Fruit fly (Drosophila melanogaster) whole organism, embryonic: Measurements from ENCODE around the gene CG31636.

ENCODE experiments used
- Adf1 ChIP-seq: fragments of 200-800 bp; sonication (Bioruptor generic); IDR thresholded peaks from 2 replicates; pipeline ENCODE4 v1.3.6; 2022; ENCODE audit warnings: missing biosample characterization, missing genetic modification characterization
- CG10147 ChIP-seq: fragments of 200-800 bp; sonication (Bioruptor generic); optimal IDR thresholded peaks from 2 replicates; lab custom pipeline; 2019; ENCODE audit warnings: missing biosample characterization, mild to moderate bottlenecking, missing genetic modification characterization, moderate library complexity
- CG10979 ChIP-seq: fragments of 200-800 bp; sonication (Bioruptor generic); optimal IDR thresholded peaks from 2 replicates; lab custom pipeline; 2018; ENCODE audit warnings: missing biosample characterization, mild to moderate bottlenecking, missing genetic modification characterization, moderate library complexity
- CG12299 ChIP-seq: fragments of 200-800 bp; sonication (Bioruptor generic); optimal IDR thresholded peaks from 2 replicates; lab custom pipeline; 2018; ENCODE audit warnings: missing biosample characterization, mild to moderate bottlenecking, missing genetic modification characterization
- CG15073 ChIP-seq: fragments of 200-800 bp; sonication (Bioruptor generic); optimal IDR thresholded peaks from 2 replicates; lab custom pipeline; 2016; ENCODE audit warnings: missing biosample characterization, missing genetic modification characterization
- CG15479 ChIP-seq: fragments of 200-800 bp; sonication (Bioruptor generic); optimal IDR thresholded peaks from 3 replicates; lab custom pipeline; 2019; ENCODE audit warnings: missing biosample characterization, mild to moderate bottlenecking, missing genetic modification characterization, moderate library complexity
- CG2129 ChIP-seq: fragments of 200-800 bp; sonication (Bioruptor generic); IDR thresholded peaks from 2 replicates; pipeline ENCODE4 v1.3.6; 2022; ENCODE audit warnings: missing biosample characterization, missing genetic modification characterization; ENCODE audit not compliant: partially characterized antibody
- CG30403 ChIP-seq: fragments of 200-800 bp; sonication (Bioruptor generic); optimal IDR thresholded peaks from 3 replicates; lab custom pipeline; 2016; ENCODE audit warnings: missing biosample characterization, missing genetic modification characterization
- CG31365 ChIP-seq: fragments of 200-800 bp; sonication (Bioruptor generic); optimal IDR thresholded peaks from 2 replicates; lab custom pipeline; 2018; ENCODE audit warnings: missing biosample characterization, mild to moderate bottlenecking, missing genetic modification characterization
- CG3407 ChIP-seq: fragments of 200-800 bp; sonication (Bioruptor generic); optimal IDR thresholded peaks from 2 replicates; lab custom pipeline; 2018; ENCODE audit warnings: missing biosample characterization, mild to moderate bottlenecking, missing genetic modification characterization
- CG34224 ChIP-seq: fragments of 200-800 bp; sonication (Bioruptor generic); IDR thresholded peaks from 3 replicates; pipeline ENCODE4 v1.3.6; 2022; ENCODE audit warnings: missing biosample characterization, missing genetic modification characterization; ENCODE audit not compliant: partially characterized antibody
- CG6272 ChIP-seq: fragments of 200-800 bp; sonication (Bioruptor generic); IDR thresholded peaks from 2 replicates; pipeline ENCODE4 v1.3.6; 2022; ENCODE audit warnings: missing biosample characterization, missing genetic modification characterization
- CG6765 ChIP-seq: fragments of 200-800 bp; sonication (Bioruptor generic); optimal IDR thresholded peaks from 3 replicates; lab custom pipeline; 2017; ENCODE audit warnings: missing biosample characterization, mild to moderate bottlenecking, missing genetic modification characterization
- CG7928 ChIP-seq: fragments of 200-800 bp; sonication (Bioruptor generic); optimal IDR thresholded peaks from 2 replicates; lab custom pipeline; 2017; ENCODE audit warnings: missing biosample characterization, mild to moderate bottlenecking, missing genetic modification characterization
- CG8388 ChIP-seq: fragments of 200-800 bp; sonication (Bioruptor generic); optimal IDR thresholded peaks from 2 replicates; lab custom pipeline; 2019; ENCODE audit warnings: missing biosample characterization, mild to moderate bottlenecking, missing genetic modification characterization, moderate library complexity
- CG9215 ChIP-seq: fragments of 200-800 bp; sonication (Bioruptor generic); IDR thresholded peaks from 2 replicates; pipeline ENCODE4 v1.3.6; 2022; ENCODE audit warnings: missing biosample characterization, missing genetic modification characterization
- CTCF ChIP-seq: fragments of 200-800 bp; sonication (Bioruptor generic); optimal IDR thresholded peaks from 2 replicates; lab custom pipeline; 2017; ENCODE audit warnings: missing biosample characterization, mild to moderate bottlenecking, missing genetic modification characterization, moderate library complexity
- Chrac-16 ChIP-seq: fragments of 200-800 bp; sonication (Bioruptor generic); optimal IDR thresholded peaks from 3 replicates; lab custom pipeline; 2016; ENCODE audit warnings: missing biosample characterization, missing genetic modification characterization
- Doc2 ChIP-seq: fragments of 200-800 bp; sonication (Bioruptor generic); IDR thresholded peaks from 2 replicates; pipeline ENCODE4 v1.3.6; 2022; ENCODE audit warnings: missing biosample characterization, missing genetic modification characterization
- Ets65A ChIP-seq: fragments of 200-800 bp; sonication (Bioruptor generic); peaks from one replicate; lab custom pipeline; 2016; ENCODE audit warnings: missing biosample characterization, missing genetic modification characterization
- H15 ChIP-seq: fragments of 200-800 bp; sonication (Bioruptor generic); IDR thresholded peaks from 3 replicates; pipeline ENCODE4 v1.3.6; 2022; ENCODE audit warnings: missing biosample characterization, missing genetic modification characterization
- Hmr ChIP-seq: fragments of 200-800 bp; sonication (Bioruptor generic); optimal IDR thresholded peaks from 3 replicates; lab custom pipeline; 2017; ENCODE audit warnings: mild to moderate bottlenecking, missing biosample characterization, missing genetic modification reagents, missing genetic modification characterization
- Med ChIP-seq: fragments of 200-800 bp; sonication (Bioruptor generic); peaks from one replicate; lab custom pipeline; 2016; ENCODE audit warnings: missing biosample characterization, missing genetic modification characterization, mild to moderate bottlenecking, inconsistent platforms, moderate library complexity
- Neu2 ChIP-seq: fragments of 200-800 bp; sonication (Bioruptor generic); optimal IDR thresholded peaks from 3 replicates; lab custom pipeline; 2016; ENCODE audit warnings: missing biosample characterization, missing genetic modification characterization, borderline replicate concordance
- Oaz ChIP-seq: fragments of 200-800 bp; sonication (Bioruptor generic); IDR thresholded peaks from 2 replicates; pipeline ENCODE4 v1.3.6; 2022; ENCODE audit warnings: missing biosample characterization, missing genetic modification characterization
- Sox102F ChIP-seq: fragments of 200-800 bp; sonication (Bioruptor generic); optimal IDR thresholded peaks from 2 replicates; lab custom pipeline; 2018; ENCODE audit warnings: missing biosample characterization, mild to moderate bottlenecking, missing genetic modification characterization, moderate library complexity
- Sry-δ ChIP-seq: fragments of 200-800 bp; sonication (Bioruptor generic); optimal IDR thresholded peaks from 2 replicates; lab custom pipeline; 2016; ENCODE audit warnings: missing biosample characterization, missing genetic modification characterization
- Xbp1 ChIP-seq: fragments of 200-800 bp; sonication (Bioruptor generic); optimal IDR thresholded peaks from 3 replicates; lab custom pipeline; 2016; ENCODE audit warnings: missing biosample characterization, mild to moderate bottlenecking, missing genetic modification characterization
- Xrp1 ChIP-seq: fragments of 200-800 bp; sonication (Bioruptor generic); IDR thresholded peaks from 2 replicates; pipeline ENCODE4 v1.3.6; 2022; ENCODE audit warnings: missing biosample characterization, missing genetic modification characterization
- btn ChIP-seq: fragments of 200-800 bp; sonication (Bioruptor generic); optimal IDR thresholded peaks from 2 replicates; lab custom pipeline; 2016; ENCODE audit warnings: missing biosample characterization, missing genetic modification characterization
- cad ChIP-seq: fragments of >200 bp; optimal IDR thresholded peaks from 2 replicates; lab custom pipeline; 2017; ENCODE audit warnings: missing biosample characterization, missing genetic modification characterization
- chinmo ChIP-seq: fragments of 200-800 bp; sonication (Bioruptor generic); IDR thresholded peaks from 4 replicates; pipeline ENCODE4 v1.3.6; 2022; ENCODE audit warnings: missing biosample characterization, missing genetic modification characterization; ENCODE audit not compliant: partially characterized antibody
- croc ChIP-seq: fragments of 200-800 bp; sonication (Bioruptor generic); conservative IDR thresholded peaks from 3 replicates; pipeline ENCODE4 v1.3.6; 2022; ENCODE audit warnings: missing biosample characterization, missing genetic modification characterization
- crp ChIP-seq, 2 experiments: fragments of 200-800 bp; sonication (Bioruptor generic); optimal IDR thresholded peaks; 2 replicates in 1 of 2; 3 replicates in 1 of 2; lab custom pipeline; 2017; ENCODE audit warnings: missing biosample characterization in 2 of 2, missing genetic modification characterization in 2 of 2, mild to moderate bottlenecking in 1 of 2, moderate library complexity in 1 of 2
- dan ChIP-seq: fragments of 200-800 bp; sonication (Bioruptor generic); IDR thresholded peaks from 2 replicates; pipeline ENCODE4 v1.3.6; 2022; ENCODE audit warnings: missing biosample characterization, missing genetic modification characterization
- dmrt99B ChIP-seq: fragments of 200-800 bp; sonication (Bioruptor generic); optimal IDR thresholded peaks from 2 replicates; lab custom pipeline; 2018; ENCODE audit warnings: missing biosample characterization, mild to moderate bottlenecking, missing genetic modification characterization, moderate library complexity
- exex ChIP-seq: fragments of 200-800 bp; sonication (Bioruptor generic); optimal IDR thresholded peaks from 4 replicates; lab custom pipeline; 2018; ENCODE audit warnings: missing biosample characterization, mild to moderate bottlenecking, missing genetic modification characterization, moderate library complexity
- fd3F ChIP-seq: fragments of 200-800 bp; sonication (Bioruptor generic); optimal IDR thresholded peaks from 2 replicates; lab custom pipeline; 2018; ENCODE audit warnings: missing biosample characterization, mild to moderate bottlenecking, missing genetic modification characterization, moderate library complexity
- fu2 ChIP-seq: fragments of 200-800 bp; sonication (Bioruptor generic); optimal IDR thresholded peaks from 2 replicates; lab custom pipeline; 2016; ENCODE audit warnings: missing biosample characterization, missing genetic modification characterization
- grn ChIP-seq: fragments of 200-800 bp; sonication (Bioruptor generic); optimal IDR thresholded peaks from 3 replicates; lab custom pipeline; 2017; ENCODE audit warnings: missing biosample characterization, missing genetic modification characterization
- lola ChIP-seq, 3 experiments: fragments of >200 bp in 2 of 3; fragments of 200-800 bp in 1 of 3; sonication (Bioruptor generic) in 1 of 3; optimal IDR thresholded peaks; 2 replicates each; lab custom pipeline; 2017 to 2019; ENCODE audit warnings: missing biosample characterization in 3 of 3, missing genetic modification characterization in 3 of 3, mild to moderate bottlenecking in 1 of 3, moderate library complexity in 1 of 3
- nerfin-1 ChIP-seq: fragments of 200-800 bp; sonication (Bioruptor generic); optimal IDR thresholded peaks from 3 replicates; lab custom pipeline; 2019; ENCODE audit warnings: missing biosample characterization, mild to moderate bottlenecking, missing genetic modification characterization, moderate library complexity
- odd ChIP-seq: fragments of 200-800 bp; sonication (Bioruptor generic); optimal IDR thresholded peaks from 2 replicates; lab custom pipeline; 2017; ENCODE audit warnings: missing biosample characterization, mild to moderate bottlenecking, missing genetic modification characterization
- p53 ChIP-seq: fragments of 200-800 bp; sonication (Bioruptor generic); optimal IDR thresholded peaks from 2 replicates; lab custom pipeline; 2016; ENCODE audit warnings: missing biosample characterization, missing genetic modification characterization
- row ChIP-seq: fragments of 200-800 bp; sonication (Bioruptor generic); IDR thresholded peaks from 3 replicates; pipeline ENCODE4 v1.3.6; 2022; ENCODE audit warnings: missing biosample characterization, missing genetic modification characterization
- sens-2 ChIP-seq: fragments of 200-800 bp; sonication (Bioruptor generic); IDR thresholded peaks from 2 replicates; pipeline ENCODE4 v1.3.6; 2022; ENCODE audit warnings: missing biosample characterization, missing genetic modification characterization
- tin ChIP-seq: fragments of 200-800 bp; sonication (Bioruptor generic); optimal IDR thresholded peaks from 3 replicates; lab custom pipeline; 2016; ENCODE audit warnings: missing biosample characterization, missing genetic modification characterization
- tx ChIP-seq: fragments of 200-800 bp; sonication (Bioruptor generic); optimal IDR thresholded peaks from 2 replicates; lab custom pipeline; 2016; ENCODE audit warnings: missing biosample characterization, missing genetic modification characterization
- wor ChIP-seq: fragments of 200-800 bp; sonication (Bioruptor generic); IDR thresholded peaks from 2 replicates; pipeline ENCODE4 v1.3.6; 2022; ENCODE audit warnings: missing biosample characterization, missing genetic modification characterization
- zfh2 ChIP-seq: fragments of 200-800 bp; sonication (Bioruptor generic); optimal IDR thresholded peaks from 2 replicates; lab custom pipeline; 2016; ENCODE audit warnings: missing biosample characterization, missing genetic modification characterization

Gene CG31636

DNA sequence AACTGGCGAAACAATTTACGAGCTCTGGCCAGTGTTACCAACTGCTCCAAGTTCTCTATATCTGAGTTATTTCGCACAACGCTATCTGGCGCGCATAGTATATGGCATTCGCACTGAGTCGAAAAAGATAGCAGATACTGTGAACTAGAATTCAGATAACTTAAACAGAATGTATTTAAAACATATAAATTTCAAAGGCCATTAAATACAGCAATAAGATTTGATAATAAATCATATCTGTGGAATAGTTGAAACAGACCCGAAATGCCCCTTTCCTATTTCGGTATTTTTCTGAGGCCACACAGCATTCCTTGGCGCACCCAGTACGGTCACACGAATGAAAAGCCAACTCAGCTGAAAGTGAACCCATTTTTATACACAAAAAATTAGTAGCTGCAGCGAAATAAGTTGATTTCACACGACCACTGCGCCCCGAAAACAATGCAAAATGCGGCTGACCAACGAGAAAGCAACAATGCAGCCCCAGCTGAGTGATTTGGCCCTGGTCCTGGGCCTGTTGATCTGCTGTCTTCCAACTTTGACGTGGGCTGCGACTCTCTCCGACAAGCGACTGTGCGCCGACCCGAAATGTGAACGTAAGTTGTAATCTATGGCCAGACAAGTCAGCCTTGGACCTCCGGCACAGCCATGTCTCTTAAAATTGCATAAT lies 8.7 kb downstream of the CG31636 start, which contains the start of the genes CG31635 and Tango1 (continued):
- no peak for TF ChIP-seq CG3407 (GFP tag; lab: Kevin White, UChicago)
- TF ChIP-seq Sox102F (GFP tag; lab: Kevin White, UChicago) = no peak
- no peak for TF ChIP-seq CG10147 (GFP tag; lab: Kevin White, UChicago)
- no peak for TF ChIP-seq btn
- 0 out of 2 replicates have a peak, but pooled peaks have one; percentile 20 for TF ChIP-seq CG6272 (GFP tag; lab: Robert Waterston, UW)
- TF ChIP-seq croc (GFP tag; lab: Robert Waterston, UW) = no peak
- no peak for TF ChIP-seq CG34224 (GFP tag; lab: Robert Waterston, UW)
- no peak for TF ChIP-seq H15 (GFP tag; lab: Robert Waterston, UW)
- no peak for TF ChIP-seq CG8388 (GFP tag; lab: Kevin White, UChicago)
- TF ChIP-seq fu2 = no peak
- TF ChIP-seq chinmo (GFP tag; lab: Robert Waterston, UW) = no peak
- peak; percentile 46 for TF ChIP-seq nerfin-1 (tag; lab: Kevin White, UChicago)
- no peak for TF ChIP-seq dmrt99B (tag; lab: Kevin White, UChicago)
- no peak for TF ChIP-seq dan (GFP tag; lab: Robert Waterston, UW)
- peak; percentile 48 for TF ChIP-seq Sry-δ (GFP tag; lab: Kevin White, UChicago)
- peak in 1 of 2 experiments; percentile 72 for TF ChIP-seq crp (GFP tag; optimal IDR thresholded peaks at IDR 0.05; lab: Kevin White, UChicago)
- TF ChIP-seq wor (GFP tag; lab: Robert Waterston, UW) = no peak
- TF ChIP-seq Oaz = no peak
- no peak for TF ChIP-seq lola (GFP tag; optimal IDR thresholded peaks at IDR 0.05; lab: Kevin White, UChicago)
- peak; percentile 43 for TF ChIP-seq CG9215 (GFP tag; lab: Robert Waterston, UW)
- no peak for TF ChIP-seq odd (GFP tag; lab: Kevin White, UChicago)
- TF ChIP-seq sens-2 = no peak
- TF ChIP-seq CG10979 (tag; lab: Kevin White, UChicago) = no peak
- peak; percentile 80 for TF ChIP-seq Ets65A (GFP tag; lab: Kevin White, UChicago)
- no peak for TF ChIP-seq cad (GFP tag; lab: Kevin White, UChicago)
- no peak for TF ChIP-seq CG6765
- TF ChIP-seq Hmr (GFP tag; lab: Kevin White, UChicago) = no peak
- TF ChIP-seq p53 (GFP tag; lab: Kevin White, UChicago) = no peak
- no peak for TF ChIP-seq tx
- no peak for TF ChIP-seq Neu2 (GFP tag; lab: Kevin White, UChicago)
- peak; percentile 35 for TF ChIP-seq CG12299 (tag; lab: Kevin White, UChicago)
- no peak for TF ChIP-seq tin (GFP tag; lab: Kevin White, UChicago)
- no peak for TF ChIP-seq CG15073 (GFP tag; lab: Kevin White, UChicago)
- no peak for TF ChIP-seq exex (tag; lab: Kevin White, UChicago)
- TF ChIP-seq Xrp1 (GFP tag; lab: Robert Waterston, UW) = 0 out of 2 replicates have a peak, but pooled peaks have one; percentile 24
- TF ChIP-seq CG15479 (GFP tag; lab: Kevin White, UChicago) = peak; percentile 31
- TF ChIP-seq Doc2 = no peak
- TF ChIP-seq Xbp1 = peak; percentile 10
- peak; percentile 30 for TF ChIP-seq CG30403 (GFP tag; lab: Kevin White, UChicago)
- TF ChIP-seq row (GFP tag; lab: Robert Waterston, UW) = peak; percentile 77
- TF ChIP-seq zfh2 = no peak
- no peak for TF ChIP-seq fd3F (GFP tag; lab: Kevin White, UChicago)
- no peak for TF ChIP-seq grn (GFP tag; lab: Kevin White, UChicago)
- TF ChIP-seq CTCF (GFP tag; lab: Kevin White, UChicago) = no peak
- peak; percentile 82 for TF ChIP-seq Med
- TF ChIP-seq CG31365 (tag; lab: Kevin White, UChicago) = no peak
- TF ChIP-seq CG2129 (GFP tag; lab: Robert Waterston, UW) = no peak
- no peak for TF ChIP-seq Chrac-16 (GFP tag; lab: Kevin White, UChicago)
- peak; percentile 34; the same call in 1 of the 2 replicates for TF ChIP-seq Adf1 (GFP tag; lab: Robert Waterston, UW)
- peak; percentile 13 for TF ChIP-seq CG7928 (GFP tag; lab: Kevin White, UChicago)
